Fruit fly (Drosophila melanogaster) whole organism, embryonic: Measurements from ENCODE around the gene CG31793.

Experiments used
- Awh ChIP-seq: fragments of 200-800 bp; sonication (Bioruptor generic); IDR thresholded peaks from 2 replicates; pipeline ENCODE4, ENCODE4 v1.3.6; 2022; ENCODE audit warnings: missing biosample characterization, missing genetic modification characterization
- B-H1 ChIP-seq: fragments of 200-800 bp; sonication (Bioruptor generic); IDR thresholded peaks from 3 replicates; pipeline ENCODE4 v1.3.6; 2022; ENCODE audit warnings: missing biosample characterization, missing genetic modification characterization
- Bteb2 ChIP-seq: fragments of 200-800 bp; sonication (Bioruptor generic); optimal IDR thresholded peaks from 2 replicates; lab custom pipeline; 2016; ENCODE audit warnings: missing biosample characterization, missing genetic modification characterization
- CG10147 ChIP-seq: fragments of 200-800 bp; sonication (Bioruptor generic); optimal IDR thresholded peaks from 2 replicates; lab custom pipeline; 2019; ENCODE audit warnings: missing biosample characterization, mild to moderate bottlenecking, missing genetic modification characterization, moderate library complexity
- CG10543 ChIP-seq: fragments of 200-800 bp; sonication (Bioruptor generic); optimal IDR thresholded peaks from 3 replicates; lab custom pipeline; 2017; ENCODE audit warnings: missing biosample characterization, mild to moderate bottlenecking, missing genetic modification characterization, moderate library complexity
- CG11560 ChIP-seq: fragments of 200-800 bp; sonication (Bioruptor generic); IDR thresholded peaks from 3 replicates; pipeline ENCODE4 v1.3.6; 2022; ENCODE audit warnings: missing biosample characterization, missing genetic modification characterization
- CG11723 ChIP-seq: fragments of 200-800 bp; sonication (Bioruptor generic); optimal IDR thresholded peaks from 2 replicates; lab custom pipeline; 2017; ENCODE audit warnings: missing biosample characterization, mild to moderate bottlenecking, missing genetic modification characterization
- CG1529 ChIP-seq: fragments of 200-800 bp; sonication (Bioruptor generic); optimal IDR thresholded peaks from 3 replicates; lab custom pipeline; 2018; ENCODE audit warnings: missing biosample characterization, missing genetic modification characterization
- CG15696 ChIP-seq: fragments of 200-800 bp; sonication (Bioruptor generic); optimal IDR thresholded peaks from 2 replicates; lab custom pipeline; 2019; ENCODE audit warnings: missing biosample characterization, mild to moderate bottlenecking, missing genetic modification characterization, moderate library complexity
- CG1603 ChIP-seq: fragments of 200-800 bp; sonication (Bioruptor generic); optimal IDR thresholded peaks from 2 replicates; lab custom pipeline; 2019; ENCODE audit warnings: missing biosample characterization, mild to moderate bottlenecking, missing genetic modification characterization, moderate library complexity
- CG16815 ChIP-seq: fragments of 200-800 bp; sonication (Bioruptor generic); optimal IDR thresholded peaks from 3 replicates; lab custom pipeline; 2017; ENCODE audit warnings: missing biosample characterization, mild to moderate bottlenecking, missing genetic modification characterization
- CG17186 ChIP-seq: fragments of 200-800 bp; sonication (Bioruptor generic); optimal IDR thresholded peaks from 3 replicates; lab custom pipeline; 2017; ENCODE audit warnings: missing biosample characterization, missing genetic modification reagents, missing genetic modification characterization
- CG17359 ChIP-seq: fragments of 200-800 bp; sonication (Bioruptor generic); optimal IDR thresholded peaks from 3 replicates; lab custom pipeline; 2018; ENCODE audit warnings: missing biosample characterization, mild to moderate bottlenecking, missing genetic modification characterization, moderate library complexity
- CG17385 ChIP-seq: fragments of 200-800 bp; sonication (Bioruptor generic); optimal IDR thresholded peaks from 3 replicates; lab custom pipeline; 2018; ENCODE audit warnings: missing biosample characterization, mild to moderate bottlenecking, missing genetic modification characterization
- CG17612 ChIP-seq: fragments of 200-800 bp; sonication (Bioruptor generic); IDR thresholded peaks from 2 replicates; pipeline ENCODE4 v1.3.6; 2022; ENCODE audit warnings: missing biosample characterization, missing genetic modification characterization
- CG18599 ChIP-seq: fragments of 200-800 bp; sonication (Bioruptor generic); optimal IDR thresholded peaks from 3 replicates; lab custom pipeline; 2017; ENCODE audit warnings: missing biosample characterization, missing genetic modification characterization, mild to moderate bottlenecking, moderate library complexity, missing genetic modification reagents
- CG2678 ChIP-seq: fragments of 200-800 bp; sonication (Bioruptor generic); optimal IDR thresholded peaks from 3 replicates; lab custom pipeline; 2019; ENCODE audit warnings: missing biosample characterization, mild to moderate bottlenecking, missing genetic modification characterization, moderate library complexity
- CG3163 ChIP-seq: fragments of 200-800 bp; sonication (Bioruptor generic); optimal IDR thresholded peaks from 3 replicates; lab custom pipeline; 2016; ENCODE audit warnings: missing biosample characterization, missing genetic modification characterization
- CG34376 ChIP-seq: fragments of 200-800 bp; sonication (Bioruptor generic); optimal IDR thresholded peaks from 2 replicates; lab custom pipeline; 2018; ENCODE audit warnings: missing biosample characterization, mild to moderate bottlenecking, missing genetic modification characterization
- CG4820 ChIP-seq: fragments of 200-800 bp; sonication (Bioruptor generic); optimal IDR thresholded peaks from 3 replicates; lab custom pipeline; 2016; ENCODE audit warnings: missing biosample characterization, missing genetic modification characterization
- CG8281 ChIP-seq: fragments of 200-800 bp; sonication (Bioruptor generic); optimal IDR thresholded peaks from 2 replicates; lab custom pipeline; 2018; ENCODE audit warnings: missing biosample characterization, mild to moderate bottlenecking, missing genetic modification characterization, moderate library complexity
- CG8944 ChIP-seq: fragments of 200-800 bp; sonication (Bioruptor generic); optimal IDR thresholded peaks from 3 replicates; lab custom pipeline; 2016; ENCODE audit warnings: missing biosample characterization, missing genetic modification characterization
- CG9876 ChIP-seq: fragments of 200-800 bp; sonication (Bioruptor generic); optimal IDR thresholded peaks from 2 replicates; lab custom pipeline; 2016; ENCODE audit warnings: missing biosample characterization, missing genetic modification characterization
- Doc2 ChIP-seq: fragments of 200-800 bp; sonication (Bioruptor generic); IDR thresholded peaks from 2 replicates; pipeline ENCODE4 v1.3.6; 2022; ENCODE audit warnings: missing biosample characterization, missing genetic modification characterization
- ERR ChIP-seq: fragments of 200-800 bp; sonication (Bioruptor generic); optimal IDR thresholded peaks from 2 replicates; lab custom pipeline; 2016; ENCODE audit warnings: missing biosample characterization, missing genetic modification characterization
- Fer1 ChIP-seq: fragments of 200-800 bp; sonication (Bioruptor generic); optimal IDR thresholded peaks from 2 replicates; lab custom pipeline; 2017; ENCODE audit warnings: missing biosample characterization, mild to moderate bottlenecking, missing genetic modification characterization
- GATAe ChIP-seq: fragments of 200-800 bp; sonication (Bioruptor generic); conservative IDR thresholded peaks from 2 replicates; pipeline ENCODE4 v1.3.6; 2022; ENCODE audit warnings: missing biosample characterization, missing genetic modification characterization
- HmgZ ChIP-seq: fragments of 200-800 bp; sonication (Bioruptor generic); optimal IDR thresholded peaks from 2 replicates; lab custom pipeline; 2018; ENCODE audit warnings: missing biosample characterization, mild to moderate bottlenecking, missing genetic modification characterization
- Hr3 ChIP-seq: fragments of 200-800 bp; sonication (Bioruptor generic); optimal IDR thresholded peaks from 3 replicates; lab custom pipeline; 2016; ENCODE audit warnings: missing biosample characterization, missing genetic modification characterization
- MTF-1 ChIP-seq: fragments of 200-800 bp; sonication (Bioruptor generic); optimal IDR thresholded peaks from 2 replicates; lab custom pipeline; 2018; ENCODE audit warnings: missing biosample characterization, mild to moderate bottlenecking, missing genetic modification characterization, borderline replicate concordance
- Sox102F ChIP-seq: fragments of 200-800 bp; sonication (Bioruptor generic); optimal IDR thresholded peaks from 2 replicates; lab custom pipeline; 2018; ENCODE audit warnings: missing biosample characterization, mild to moderate bottlenecking, missing genetic modification characterization, moderate library complexity
- Taf1 ChIP-seq: fragments of 200-800 bp; sonication (Bioruptor generic); IDR thresholded peaks from 2 replicates; pipeline ENCODE4 v1.3.6; 2022; ENCODE audit warnings: missing biosample characterization, missing genetic modification characterization
- Trl ChIP-seq, 3 experiments: fragments of >200 bp in 2 of 3; fragments of 200-800 bp in 1 of 3; sonication (Bioruptor generic) in 1 of 3; optimal IDR thresholded peaks; 2 replicates in 1 of 3; 3 replicates in 2 of 3; lab custom pipeline; 2016 to 2017; ENCODE audit warnings: missing biosample characterization in 1 of 3, missing genetic modification characterization in 1 of 3
- Usf ChIP-seq: fragments of 200-800 bp; sonication (Bioruptor generic); optimal IDR thresholded peaks from 2 replicates; lab custom pipeline; 2017; ENCODE audit warnings: missing genotype, missing biosample characterization, missing genetic modification characterization
- al ChIP-seq: fragments of 200-800 bp; sonication (Bioruptor generic); IDR thresholded peaks from 2 replicates; pipeline ENCODE4 v1.3.6; 2022; ENCODE audit warnings: missing biosample characterization, missing genetic modification characterization
- ara ChIP-seq: fragments of 200-800 bp; sonication (Bioruptor generic); IDR thresholded peaks from 2 replicates; pipeline ENCODE4 v1.3.6; 2022; ENCODE audit warnings: missing biosample characterization, missing genetic modification characterization
- az2 ChIP-seq: fragments of 200-800 bp; sonication (Bioruptor generic); optimal IDR thresholded peaks from 3 replicates; lab custom pipeline; 2016; ENCODE audit warnings: missing biosample characterization, missing genetic modification characterization
- br ChIP-seq: fragments of >200 bp; optimal IDR thresholded peaks from 2 replicates; lab custom pipeline; 2017
- dati ChIP-seq: fragments of 200-800 bp; sonication (Bioruptor generic); IDR thresholded peaks from 2 replicates; pipeline ENCODE4 v1.3.6; 2022; ENCODE audit warnings: missing biosample characterization, missing genetic modification characterization
- ftz-f1 ChIP-seq: fragments of 200-800 bp; sonication (Bioruptor generic); optimal IDR thresholded peaks from 2 replicates; lab custom pipeline; 2016; ENCODE audit warnings: missing biosample characterization, missing genetic modification characterization
- ind ChIP-seq: fragments of 200-800 bp; sonication (Bioruptor generic); optimal IDR thresholded peaks from 3 replicates; lab custom pipeline; 2016; ENCODE audit warnings: missing biosample characterization, missing genetic modification characterization
- jing ChIP-seq: fragments of 200-800 bp; sonication (Bioruptor generic); optimal IDR thresholded peaks from 2 replicates; lab custom pipeline; 2018; ENCODE audit warnings: missing biosample characterization, mild to moderate bottlenecking, missing genetic modification characterization
- ken ChIP-seq: fragments of 200-800 bp; sonication (Bioruptor generic); IDR thresholded peaks from 3 replicates; pipeline ENCODE4 v1.3.6; 2022; ENCODE audit warnings: missing biosample characterization, missing genetic modification characterization
- mirr ChIP-seq: fragments of 200-800 bp; sonication (Bioruptor generic); optimal IDR thresholded peaks from 3 replicates; lab custom pipeline; 2018; ENCODE audit warnings: missing biosample characterization, mild to moderate bottlenecking, missing genetic modification characterization
- mld ChIP-seq: fragments of 200-800 bp; sonication (Bioruptor generic); IDR thresholded peaks from 3 replicates; pipeline ENCODE4 v1.3.6; 2022; ENCODE audit warnings: missing biosample characterization, missing genetic modification characterization; ENCODE audit not compliant: partially characterized antibody
- nau ChIP-seq: fragments of 200-800 bp; sonication (Bioruptor generic); optimal IDR thresholded peaks from 3 replicates; lab custom pipeline; 2017; ENCODE audit warnings: missing biosample characterization, mild to moderate bottlenecking, missing genetic modification characterization, missing genetic modification reagents
- oc ChIP-seq: fragments of 200-800 bp; sonication (Bioruptor generic); optimal IDR thresholded peaks from 2 replicates; lab custom pipeline; 2018; ENCODE audit warnings: missing biosample characterization, mild to moderate bottlenecking, missing genetic modification characterization, moderate library complexity
- pzg ChIP-seq: fragments of 200-800 bp; sonication (Bioruptor generic); optimal IDR thresholded peaks from 3 replicates; lab custom pipeline; 2018; ENCODE audit warnings: missing biosample characterization, mild to moderate bottlenecking, missing genetic modification characterization, moderate library complexity
- shn ChIP-seq: fragments of 200-800 bp; sonication (Bioruptor generic); optimal IDR thresholded peaks from 3 replicates; lab custom pipeline; 2016; ENCODE audit warnings: missing biosample characterization, missing genetic modification characterization
- sr ChIP-seq: fragments of 200-800 bp; sonication (Bioruptor generic); IDR thresholded peaks from 3 replicates; pipeline ENCODE4 v1.3.6; 2022; ENCODE audit warnings: missing biosample characterization, missing genetic modification characterization
- tna ChIP-seq: fragments of 200-800 bp; sonication (Bioruptor generic); IDR thresholded peaks from 2 replicates; pipeline ENCODE4 v1.3.6; 2022; ENCODE audit warnings: missing biosample characterization, missing genetic modification characterization; ENCODE audit not compliant: partially characterized antibody
- vvl ChIP-seq: fragments of 200-800 bp; sonication (Bioruptor generic); IDR thresholded peaks from 2 replicates; pipeline ENCODE4 v1.3.6; 2022; ENCODE audit warnings: missing biosample characterization, missing genetic modification characterization

CG31793 gene

dm6 chr2L:18967897-18968296 is 35.3 kb upstream of the CG31793 start:
- TF ChIP-seq shn (no peak), Fer1 (GFP tag; lab: Kevin White, UChicago) (no peak), B-H1 (no peak), Taf1 (GFP tag; lab: Robert Waterston, UW) (no peak), CG11723 (GFP tag; lab: Kevin White, UChicago) (no peak), Awh (GFP tag; lab: Robert Waterston, UW) (no peak), MTF-1 (no peak), Bteb2 (GFP tag; lab: Kevin White, UChicago) (no peak), Hr3 (no peak), sr (GFP tag; lab: Robert Waterston, UW) (no peak), nau (GFP tag; lab: Kevin White, UChicago) (no peak), jing (GFP tag; lab: Kevin White, UChicago) (no peak), CG17612 (GFP tag; lab: Robert Waterston, UW) (no peak), ken (no peak), pzg (GFP tag; lab: Kevin White, UChicago) (no peak), vvl (GFP tag; lab: Robert Waterston, UW) (no peak), CG4820 (GFP tag; lab: Kevin White, UChicago) (no peak), CG17186 (GFP tag; lab: Kevin White, UChicago) (no peak), Doc2 (GFP tag; lab: Robert Waterston, UW) (no peak), CG16815 (no peak), CG1529 (GFP tag; lab: Kevin White, UChicago) (peak; percentile 69), CG17385 (GFP tag; lab: Kevin White, UChicago) (no peak), br (lab: Kevin White, UChicago) (no peak), CG3163 (GFP tag; lab: Kevin White, UChicago) (no peak), HmgZ (peak; percentile 36), mld (GFP tag; lab: Robert Waterston, UW) (no peak), CG17359 (tag; lab: Kevin White, UChicago) (no peak), CG11560 (tag; lab: Robert Waterston, UW) (no peak), CG2678 (tag; lab: Kevin White, UChicago) (no peak), CG8281 (no peak), al (GFP tag; lab: Robert Waterston, UW) (no peak), oc (tag; lab: Kevin White, UChicago) (no peak), Trl (optimal IDR thresholded peaks at IDR 0.05; lab: Kevin White, UChicago) (no peak), Trl (GFP tag; optimal IDR thresholded peaks at IDR 0.05; lab: Kevin White, UChicago) (no peak), CG15696 (tag; lab: Kevin White, UChicago) (no peak), CG9876 (GFP tag; lab: Kevin White, UChicago) (no peak), Usf (GFP tag; lab: Kevin White, UChicago) (no peak), ftz-f1 (GFP tag; lab: Kevin White, UChicago) (no peak), mirr (GFP tag; lab: Kevin White, UChicago) (peak; percentile 12), CG34376 (peak; percentile 8), tna (GFP tag; lab: Robert Waterston, UW) (no peak), CG8944 (no peak), GATAe (peak; percentile 74), ERR (no peak), CG1603 (no peak), ara (no peak), az2 (GFP tag; lab: Kevin White, UChicago) (no peak), CG10543 (peak; percentile 33), CG18599 (peak; percentile 8), CG10147 (GFP tag; lab: Kevin White, UChicago) (no peak), dati (GFP tag; lab: Robert Waterston, UW) (no peak), ind (GFP tag; lab: Kevin White, UChicago) (no peak), Sox102F (GFP tag; lab: Kevin White, UChicago) (no peak)
